Worm (Caenorhabditis elegans) whole organism, L1 larva: ENCODE results near the gene F47B10.3.

Source experiments
- C34B4.2 ChIP-seq: sonication (generic microtip); optimal IDR thresholded peaks from 2 replicates; lab custom pipeline; 2017; ENCODE audit warnings: mild to moderate bottlenecking, missing genetic modification characterization, missing compliant biosample characterization
- alr-1 ChIP-seq: fragments of 200-800 bp; sonication (Bioruptor generic); optimal IDR thresholded peaks from 2 replicates; lab custom pipeline; 2018; ENCODE audit warnings: borderline replicate concordance, mild to moderate bottlenecking, missing genetic modification characterization, missing compliant biosample characterization
- aly-2 ChIP-seq: fragments of 150-350 bp; optimal IDR thresholded peaks from 2 replicates; lab custom pipeline; 2014; ENCODE audit warnings: missing biosample characterization, missing genetic modification characterization
- grh-1 ChIP-seq: fragments of 200-800 bp; sonication (Bioruptor generic); IDR thresholded peaks from 2 replicates; pipeline ENCODE4 v1.3.6; 2022; ENCODE audit warnings: missing genetic modification reagents, missing genetic modification characterization, missing compliant biosample characterization
- lin-14 ChIP-seq: fragments of 200-800 bp; sonication (Bioruptor generic); optimal IDR thresholded peaks from 2 replicates; lab custom pipeline; 2018; ENCODE audit warnings: mild to moderate bottlenecking, missing genetic modification characterization, moderate library complexity, missing compliant biosample characterization
- mdl-1 ChIP-seq, 2 experiments: fragments of 150-350 bp; optimal IDR thresholded peaks; 2 replicates each; lab custom pipeline; 2014 to 2017; ENCODE audit warnings: missing biosample characterization in 2 of 2, missing genetic modification characterization in 2 of 2, inconsistent platforms in 1 of 2
- nhr-77 ChIP-seq: fragments of 150-350 bp; optimal IDR thresholded peaks from 2 replicates; lab custom pipeline; 2014; ENCODE audit warnings: missing biosample characterization, missing genetic modification characterization

DNA sequence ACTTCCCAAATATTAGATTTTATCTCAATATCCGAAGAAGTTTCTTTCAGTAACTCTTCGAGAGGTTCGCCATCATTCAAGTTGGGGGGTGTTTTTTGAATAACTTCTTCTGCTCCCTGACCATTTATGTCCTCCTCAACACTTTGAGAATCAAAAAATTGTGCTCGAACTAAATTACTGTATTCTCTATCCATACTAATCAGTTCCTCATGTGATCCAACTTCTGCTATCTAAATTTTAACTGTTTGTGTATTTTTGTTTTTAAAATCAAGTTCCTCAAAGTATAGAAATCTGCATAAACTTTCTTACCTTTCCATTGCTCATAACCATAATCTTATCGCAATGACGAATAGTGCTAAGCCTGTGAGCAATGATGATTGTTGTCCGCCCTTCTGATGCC, 30.3 kb upstream of the F47B10.3 start:
- TF ChIP-seq aly-2 (tag; lab: Kevin White, UChicago) (no peak), nhr-77 (tag; lab: Kevin White, UChicago) (no peak), C34B4.2 (tag; lab: Kevin White, UChicago) (no peak), alr-1 (tag; lab: Kevin White, UChicago) (no peak), grh-1 (GFP tag; lab: Robert Waterston, UW) (no peak), lin-14 (GFP tag; lab: Kevin White, UChicago) (no peak), mdl-1 (tag; optimal IDR thresholded peaks at IDR 0.05; lab: Kevin White, UChicago) (no peak)
